Fruit fly (Drosophila melanogaster) whole organism, embryonic: ENCODE measurements around the gene CG2681.

Experiments
- Ada2b ChIP-seq: fragments of 200-800 bp; sonication (Bioruptor generic); IDR thresholded peaks from 2 replicates; pipeline ENCODE4 v1.3.6; 2022; ENCODE audit warnings: missing biosample characterization, missing genetic modification characterization
- Aef1 ChIP-seq: fragments of 200-800 bp; sonication (Bioruptor generic); IDR thresholded peaks from 3 replicates; pipeline ENCODE4 v1.3.6; 2022; ENCODE audit warnings: missing biosample characterization, missing genetic modification characterization
- BEAF-32 ChIP-seq: fragments of 200-800 bp; sonication (Bioruptor generic); optimal IDR thresholded peaks from 3 replicates; lab custom pipeline; 2017; ENCODE audit warnings: missing biosample characterization, missing genetic modification characterization, mild to moderate bottlenecking, moderate library complexity, missing genetic modification reagents
- BtbVII ChIP-seq: fragments of 200-800 bp; sonication (Bioruptor generic); optimal IDR thresholded peaks from 3 replicates; lab custom pipeline; 2017; ENCODE audit warnings: missing biosample characterization, mild to moderate bottlenecking, missing genetic modification characterization
- CG10543 ChIP-seq: fragments of 200-800 bp; sonication (Bioruptor generic); optimal IDR thresholded peaks from 3 replicates; lab custom pipeline; 2017; ENCODE audit warnings: missing biosample characterization, mild to moderate bottlenecking, missing genetic modification characterization, moderate library complexity
- CG10979 ChIP-seq: fragments of 200-800 bp; sonication (Bioruptor generic); optimal IDR thresholded peaks from 2 replicates; lab custom pipeline; 2018; ENCODE audit warnings: missing biosample characterization, mild to moderate bottlenecking, missing genetic modification characterization, moderate library complexity
- CG11085 ChIP-seq: fragments of 200-800 bp; sonication (Bioruptor generic); IDR thresholded peaks from 2 replicates; pipeline ENCODE4 v1.3.6; 2022; ENCODE audit warnings: missing biosample characterization, missing genetic modification characterization
- CG11696 ChIP-seq: fragments of 200-800 bp; sonication (Bioruptor generic); IDR thresholded peaks from 2 replicates; pipeline ENCODE4 v1.3.6; 2022; ENCODE audit warnings: missing biosample characterization, missing genetic modification characterization
- CG1233 ChIP-seq: fragments of 200-800 bp; sonication (Bioruptor generic); optimal IDR thresholded peaks from 4 replicates; lab custom pipeline; 2018; ENCODE audit warnings: missing biosample characterization, mild to moderate bottlenecking, missing genetic modification characterization
- CG13894 ChIP-seq: fragments of 200-800 bp; sonication (Bioruptor generic); optimal IDR thresholded peaks from 3 replicates; lab custom pipeline; 2018; ENCODE audit warnings: missing biosample characterization, mild to moderate bottlenecking, missing genetic modification characterization, moderate library complexity
- CG14441 ChIP-seq: fragments of 200-800 bp; sonication (Bioruptor generic); IDR thresholded peaks from 2 replicates; pipeline ENCODE4 v1.3.6; 2022; ENCODE audit warnings: missing biosample characterization, missing genetic modification characterization
- CG14667 ChIP-seq: fragments of 200-800 bp; sonication (Bioruptor generic); IDR thresholded peaks from 2 replicates; pipeline ENCODE4 v1.3.6; 2022; ENCODE audit warnings: missing biosample characterization, missing genetic modification characterization
- CG14710 ChIP-seq: fragments of 200-800 bp; sonication (Bioruptor generic); optimal IDR thresholded peaks from 3 replicates; lab custom pipeline; 2019; ENCODE audit warnings: missing biosample characterization, mild to moderate bottlenecking, missing genetic modification characterization, moderate library complexity
- CG15011 ChIP-seq: fragments of 200-800 bp; sonication (Bioruptor generic); optimal IDR thresholded peaks from 3 replicates; lab custom pipeline; 2018; ENCODE audit warnings: missing biosample characterization, mild to moderate bottlenecking, missing genetic modification characterization
- CG15269 ChIP-seq: fragments of 200-800 bp; sonication (Bioruptor generic); optimal IDR thresholded peaks from 2 replicates; lab custom pipeline; 2018; ENCODE audit warnings: missing biosample characterization, mild to moderate bottlenecking, missing genetic modification characterization, moderate library complexity
- CG1647 ChIP-seq: fragments of 200-800 bp; sonication (Bioruptor generic); optimal IDR thresholded peaks from 3 replicates; lab custom pipeline; 2016; ENCODE audit warnings: missing biosample characterization, missing genetic modification characterization
- CG16863 ChIP-seq: fragments of 200-800 bp; sonication (Bioruptor generic); optimal IDR thresholded peaks from 3 replicates; lab custom pipeline; 2016; ENCODE audit warnings: missing biosample characterization, missing genetic modification characterization
- CG18011 ChIP-seq: fragments of 200-800 bp; sonication (Bioruptor generic); optimal IDR thresholded peaks from 2 replicates; lab custom pipeline; 2017; ENCODE audit warnings: missing biosample characterization, missing genetic modification characterization, mild to moderate bottlenecking, moderate library complexity, missing genotype
- CG18599 ChIP-seq: fragments of 200-800 bp; sonication (Bioruptor generic); optimal IDR thresholded peaks from 3 replicates; lab custom pipeline; 2017; ENCODE audit warnings: missing biosample characterization, missing genetic modification characterization, mild to moderate bottlenecking, moderate library complexity, missing genetic modification reagents
- CG3281 ChIP-seq: fragments of 200-800 bp; sonication (Bioruptor generic); optimal IDR thresholded peaks from 3 replicates; lab custom pipeline; 2017; ENCODE audit warnings: missing biosample characterization, mild to moderate bottlenecking, missing genetic modification characterization
- CG34376 ChIP-seq: fragments of 200-800 bp; sonication (Bioruptor generic); optimal IDR thresholded peaks from 2 replicates; lab custom pipeline; 2018; ENCODE audit warnings: missing biosample characterization, mild to moderate bottlenecking, missing genetic modification characterization
- CG4617 ChIP-seq: fragments of 200-800 bp; sonication (Bioruptor generic); optimal IDR thresholded peaks from 3 replicates; lab custom pipeline; 2016; ENCODE audit warnings: missing biosample characterization, missing genetic modification characterization, borderline replicate concordance
- CG5953 ChIP-seq: fragments of 200-800 bp; sonication (Bioruptor generic); IDR thresholded peaks from 2 replicates; pipeline ENCODE4 v1.3.6; 2022; ENCODE audit warnings: missing biosample characterization, missing genetic modification characterization
- CG6765 ChIP-seq: fragments of 200-800 bp; sonication (Bioruptor generic); optimal IDR thresholded peaks from 3 replicates; lab custom pipeline; 2017; ENCODE audit warnings: missing biosample characterization, mild to moderate bottlenecking, missing genetic modification characterization
- CG8924 ChIP-seq: fragments of 200-800 bp; optimal IDR thresholded peaks from 3 replicates; lab custom pipeline; 2019; ENCODE audit warnings: missing biosample characterization, mild to moderate bottlenecking, missing genetic modification characterization, moderate library complexity
- CTCF ChIP-seq: fragments of 200-800 bp; sonication (Bioruptor generic); optimal IDR thresholded peaks from 2 replicates; lab custom pipeline; 2017; ENCODE audit warnings: missing biosample characterization, mild to moderate bottlenecking, missing genetic modification characterization, moderate library complexity
- Dfd ChIP-seq, 2 experiments: fragments of >200 bp; optimal IDR thresholded peaks; 2 replicates each; lab custom pipeline; 2017; ENCODE audit warnings: missing biosample characterization in 2 of 2, missing genetic modification characterization in 2 of 2
- Hmr ChIP-seq: fragments of 200-800 bp; sonication (Bioruptor generic); optimal IDR thresholded peaks from 3 replicates; lab custom pipeline; 2017; ENCODE audit warnings: mild to moderate bottlenecking, missing biosample characterization, missing genetic modification reagents, missing genetic modification characterization
- Meics ChIP-seq: fragments of 200-800 bp; sonication (Bioruptor generic); optimal IDR thresholded peaks from 2 replicates; lab custom pipeline; 2017; ENCODE audit warnings: missing biosample characterization, mild to moderate bottlenecking, missing genetic modification characterization
- Myb ChIP-seq: fragments of 200-800 bp; sonication (Bioruptor generic); optimal IDR thresholded peaks from 2 replicates; lab custom pipeline; 2016; ENCODE audit warnings: missing biosample characterization, missing genetic modification characterization
- Neu2 ChIP-seq: fragments of 200-800 bp; sonication (Bioruptor generic); optimal IDR thresholded peaks from 3 replicates; lab custom pipeline; 2016; ENCODE audit warnings: missing biosample characterization, missing genetic modification characterization, borderline replicate concordance
- Stat92E ChIP-seq, 3 experiments: fragments of >200 bp in 2 of 3; fragments of 200-800 bp in 1 of 3; sonication (Bioruptor generic) in 1 of 3; optimal IDR thresholded peaks; 2 replicates each; lab custom pipeline; 2017 to 2019; ENCODE audit warnings: missing biosample characterization in 3 of 3, missing genetic modification characterization in 3 of 3, mild to moderate bottlenecking in 1 of 3, moderate library complexity in 1 of 3
- Trl ChIP-seq, 3 experiments: fragments of >200 bp in 2 of 3; fragments of 200-800 bp in 1 of 3; sonication (Bioruptor generic) in 1 of 3; optimal IDR thresholded peaks; 2 replicates in 1 of 3; 3 replicates in 2 of 3; lab custom pipeline; 2016 to 2017; ENCODE audit warnings: missing biosample characterization in 1 of 3, missing genetic modification characterization in 1 of 3
- ase ChIP-seq: fragments of 200-800 bp; sonication (Bioruptor generic); IDR thresholded peaks from 3 replicates; pipeline ENCODE4 v1.3.6; 2022; ENCODE audit warnings: missing biosample characterization, missing genetic modification characterization
- dmrt99B ChIP-seq: fragments of 200-800 bp; sonication (Bioruptor generic); optimal IDR thresholded peaks from 2 replicates; lab custom pipeline; 2018; ENCODE audit warnings: missing biosample characterization, mild to moderate bottlenecking, missing genetic modification characterization, moderate library complexity
- ems ChIP-seq: fragments of 200-800 bp; sonication (Bioruptor generic); optimal IDR thresholded peaks from 3 replicates; lab custom pipeline; 2016; ENCODE audit warnings: missing biosample characterization, missing genetic modification characterization
- eyg ChIP-seq: fragments of 200-800 bp; sonication (Bioruptor generic); optimal IDR thresholded peaks from 3 replicates; lab custom pipeline; 2016; ENCODE audit warnings: missing biosample characterization, missing genetic modification characterization
- gsb-n ChIP-seq: fragments of 200-800 bp; sonication (Bioruptor generic); optimal IDR thresholded peaks from 3 replicates; lab custom pipeline; 2018; ENCODE audit warnings: missing biosample characterization, mild to moderate bottlenecking, missing genetic modification characterization
- klu ChIP-seq: fragments of 200-800 bp; sonication (Bioruptor generic); IDR thresholded peaks from 2 replicates; pipeline ENCODE4 v1.3.6; 2022; ENCODE audit warnings: missing biosample characterization, missing genetic modification characterization
- lab ChIP-seq: fragments of 200-800 bp; sonication (Bioruptor generic); optimal IDR thresholded peaks from 3 replicates; lab custom pipeline; 2017; ENCODE audit warnings: missing biosample characterization, missing genetic modification characterization, mild to moderate bottlenecking, moderate library complexity, missing genetic modification reagents
- mam ChIP-seq: fragments of 200-800 bp; sonication (Bioruptor generic); optimal IDR thresholded peaks from 3 replicates; lab custom pipeline; 2016; ENCODE audit warnings: missing biosample characterization, missing genetic modification characterization
- nerfin-1 ChIP-seq: fragments of 200-800 bp; sonication (Bioruptor generic); optimal IDR thresholded peaks from 3 replicates; lab custom pipeline; 2019; ENCODE audit warnings: missing biosample characterization, mild to moderate bottlenecking, missing genetic modification characterization, moderate library complexity
- nerfin-2 ChIP-seq: fragments of 200-800 bp; sonication (Bioruptor generic); IDR thresholded peaks from 2 replicates; pipeline ENCODE4 v1.3.6; 2022; ENCODE audit warnings: missing biosample characterization, missing genetic modification characterization; ENCODE audit not compliant: partially characterized antibody
- phol ChIP-seq: fragments of 200-800 bp; sonication (Bioruptor generic); optimal IDR thresholded peaks from 3 replicates; lab custom pipeline; 2018; ENCODE audit warnings: missing biosample characterization, mild to moderate bottlenecking, missing genetic modification characterization, moderate library complexity
- pita ChIP-seq: fragments of 200-800 bp; sonication (Bioruptor generic); optimal IDR thresholded peaks from 2 replicates; lab custom pipeline; 2017; ENCODE audit warnings: missing biosample characterization, mild to moderate bottlenecking, missing genetic modification characterization
- scrt ChIP-seq: fragments of 200-800 bp; sonication (Bioruptor generic); optimal IDR thresholded peaks from 2 replicates; lab custom pipeline; 2018; ENCODE audit warnings: missing biosample characterization, mild to moderate bottlenecking, missing genetic modification characterization, moderate library complexity
- sens ChIP-seq: fragments of 200-800 bp; sonication (Bioruptor generic); peaks from one replicate; lab custom pipeline; 2016; ENCODE audit warnings: missing biosample characterization, missing genetic modification characterization
- sens-2 ChIP-seq: fragments of 200-800 bp; sonication (Bioruptor generic); IDR thresholded peaks from 2 replicates; pipeline ENCODE4 v1.3.6; 2022; ENCODE audit warnings: missing biosample characterization, missing genetic modification characterization
- so ChIP-seq: fragments of 200-800 bp; sonication (Bioruptor generic); IDR thresholded peaks from 3 replicates; pipeline ENCODE4 v1.3.6; 2022; ENCODE audit warnings: missing biosample characterization, missing genetic modification characterization

Gene CG2681

DNA sequence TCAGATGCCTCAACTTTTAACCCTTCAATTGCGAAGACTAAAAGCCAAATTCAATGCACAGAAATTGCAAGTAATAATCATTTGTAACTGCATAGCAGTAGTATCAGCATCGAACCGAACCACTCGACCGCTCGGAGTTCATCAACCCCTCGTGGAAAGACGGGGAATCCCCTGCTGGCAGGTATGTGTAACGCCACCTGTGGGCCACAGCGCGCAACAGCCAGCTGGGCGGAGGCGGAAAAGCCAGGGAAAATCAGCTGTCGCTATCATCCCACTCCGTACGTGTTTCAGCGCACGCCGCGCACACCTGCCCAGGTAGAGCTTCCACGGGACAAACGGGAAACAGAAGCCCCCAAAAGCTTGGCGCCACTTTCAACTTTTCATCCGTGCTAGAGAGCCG, 24.0 kb upstream of the CG2681 start:
- TF ChIP-seq CTCF: peak; percentile 89
- TF ChIP-seq mam (GFP tag; lab: Kevin White, UChicago): no peak
- no peak for TF ChIP-seq Dfd (GFP tag; optimal IDR thresholded peaks at IDR 0.05; lab: Kevin White, UChicago)
- peak; percentile 9 for TF ChIP-seq CG10979 (tag; lab: Kevin White, UChicago)
- TF ChIP-seq, all 482 proteins: peak for 2

DNA sequence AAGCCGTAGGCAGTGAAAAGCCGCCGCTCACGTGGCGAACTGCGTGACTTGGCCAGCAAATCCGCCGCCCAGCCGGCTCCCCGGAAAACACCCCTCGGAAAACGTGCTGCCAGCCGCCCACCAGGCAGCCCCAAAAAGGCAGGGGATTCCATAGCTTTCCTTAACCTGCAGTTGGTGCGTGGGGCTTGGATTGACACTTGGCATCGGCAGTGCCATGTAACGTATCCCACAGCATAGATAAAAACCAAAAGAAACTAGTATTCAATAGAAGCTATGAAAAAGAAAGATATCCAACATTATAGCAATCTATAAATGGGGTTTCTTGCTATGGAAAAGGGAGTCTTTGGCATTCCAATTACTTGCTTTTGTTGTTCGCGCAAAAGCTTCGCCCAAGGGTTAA, 23.5 kb upstream of the CG2681 start:
- no peak for TF ChIP-seq Myb
- no peak for TF ChIP-seq nerfin-2
- no peak for TF ChIP-seq CG15011 (GFP tag; lab: Kevin White, UChicago)
- TF ChIP-seq nerfin-1 (tag; lab: Kevin White, UChicago): no peak
- TF ChIP-seq dmrt99B (tag; lab: Kevin White, UChicago): peak; percentile 19
- peak; percentile 8 for TF ChIP-seq CG10543 (GFP tag; lab: Kevin White, UChicago)
- no peak for TF ChIP-seq CG1647
- TF ChIP-seq CG1233 (GFP tag; lab: Kevin White, UChicago): no peak
- TF ChIP-seq CG14667 (GFP tag; lab: Robert Waterston, UW): no peak
- no peak for TF ChIP-seq so (GFP tag; lab: Robert Waterston, UW)
- TF ChIP-seq CG11085 (GFP tag; lab: Robert Waterston, UW): no peak
- no peak for TF ChIP-seq eyg (GFP tag; lab: Kevin White, UChicago)
- peak; percentile 61 for TF ChIP-seq CG18599 (GFP tag; lab: Kevin White, UChicago)
- TF ChIP-seq phol (tag; lab: Kevin White, UChicago): no peak
- no peak for TF ChIP-seq Stat92E (GFP tag; optimal IDR thresholded peaks at IDR 0.05; lab: Kevin White, UChicago)
- TF ChIP-seq pita (GFP tag; lab: Kevin White, UChicago): no peak
- TF ChIP-seq Hmr (GFP tag; lab: Kevin White, UChicago): no peak
- no peak for TF ChIP-seq Neu2
- TF ChIP-seq gsb-n (tag; lab: Kevin White, UChicago): no peak
- TF ChIP-seq CG3281 (GFP tag; lab: Kevin White, UChicago): peak; percentile 1
- no peak for TF ChIP-seq sens-2
- TF ChIP-seq CG13894 (tag; lab: Kevin White, UChicago): peak; percentile 9
- TF ChIP-seq Meics: peak; percentile 6
- TF ChIP-seq ems (GFP tag; lab: Kevin White, UChicago): no peak
- TF ChIP-seq CG16863 (GFP tag; lab: Kevin White, UChicago): no peak
- no peak for TF ChIP-seq ase (GFP tag; lab: Robert Waterston, UW)
- no peak for TF ChIP-seq CG11696 (GFP tag; lab: Robert Waterston, UW)
- no peak for TF ChIP-seq CG8924 (tag; lab: Kevin White, UChicago)
- no peak for TF ChIP-seq Aef1 (GFP tag; lab: Robert Waterston, UW)
- no peak for TF ChIP-seq CG14441 (GFP tag; lab: Robert Waterston, UW)
- TF ChIP-seq sens (GFP tag; lab: Kevin White, UChicago): peak; percentile 52
- TF ChIP-seq lab (GFP tag; lab: Kevin White, UChicago): peak; percentile 25
- TF ChIP-seq CG6765 (GFP tag; lab: Kevin White, UChicago): no peak
- TF ChIP-seq CG15269 (tag; lab: Kevin White, UChicago): no peak
- TF ChIP-seq CG4617 (GFP tag; lab: Kevin White, UChicago): no peak
- no peak for TF ChIP-seq Ada2b
- TF ChIP-seq Trl (optimal IDR thresholded peaks at IDR 0.05; lab: Kevin White, UChicago): no peak
- no peak for TF ChIP-seq Trl (GFP tag; optimal IDR thresholded peaks at IDR 0.05; lab: Kevin White, UChicago)
- no peak for TF ChIP-seq CG18011
- TF ChIP-seq BtbVII (GFP tag; lab: Kevin White, UChicago): no peak
- peak; percentile 16 for TF ChIP-seq CG34376
- TF ChIP-seq CG5953 (GFP tag; lab: Robert Waterston, UW): no peak
- no peak for TF ChIP-seq scrt
- TF ChIP-seq CG14710 (tag; lab: Kevin White, UChicago): no peak
- no peak for TF ChIP-seq BEAF-32 (GFP tag; lab: Kevin White, UChicago)
- no peak for TF ChIP-seq klu
